Worm (Caenorhabditis elegans): ENCODE measurements around the gene rpl-35.

DNA sequence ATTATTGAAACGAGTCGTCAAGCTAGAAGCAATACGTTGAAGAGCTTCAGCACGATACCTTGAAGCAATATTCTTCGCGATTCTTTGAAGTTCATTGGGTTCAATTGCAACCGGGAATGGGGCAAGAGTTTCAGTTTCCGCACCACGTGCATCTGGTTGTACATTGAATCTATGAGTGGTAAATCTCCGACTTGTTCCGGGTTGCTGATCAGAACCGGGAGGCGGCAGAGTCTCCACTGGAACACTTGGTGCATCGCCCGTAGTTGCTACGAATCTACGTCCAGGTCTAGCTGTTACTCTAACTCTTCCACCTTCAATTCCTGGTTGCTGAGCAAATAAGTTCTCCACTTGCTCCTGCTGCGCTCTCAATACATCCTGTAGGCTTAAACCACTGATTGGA lies 34.1 kb downstream of the rpl-35 start:
- no peak for TF ChIP-seq nhr-237 (tag; optimal IDR thresholded peaks at IDR 0.05)
- TF ChIP-seq ceh-28 (tag; optimal IDR thresholded peaks at IDR 0.05), result no peak
- no peak for TF ChIP-seq nfya-1 (tag; optimal IDR thresholded peaks at IDR 0.05; ENCODE audit: insufficient read depth)
- TF ChIP-seq fkh-10 (GFP tag; optimal IDR thresholded peaks at IDR 0.05), result no peak
- no peak for TF ChIP-seq nhr-11 (tag; optimal IDR thresholded peaks at IDR 0.05)
- no peak for TF ChIP-seq R02D3.7 (tag; optimal IDR thresholded peaks at IDR 0.05)
- TF ChIP-seq daf-12 (tag; optimal IDR thresholded peaks at IDR 0.05), result no peak
